Worm (Caenorhabditis elegans) whole organism, L4 larva: ENCODE data around the gene B0361.3.

Experiments used
- F10B5.3 ChIP-seq: sonication (generic microtip); optimal IDR thresholded peaks from 2 replicates; lab custom pipeline; 2016; ENCODE audit warnings: mild to moderate bottlenecking, missing genetic modification characterization, missing compliant biosample characterization
- F26F4.8 ChIP-seq: fragments of 200-800 bp; sonication (Bioruptor generic); conservative IDR thresholded peaks from 2 replicates; pipeline ENCODE4 v1.3.6; 2022; ENCODE audit warnings: missing genetic modification characterization, missing compliant biosample characterization
- F37D6.2 ChIP-seq: sonication (generic microtip); optimal IDR thresholded peaks from 2 replicates; lab custom pipeline; 2016; ENCODE audit warnings: mild to moderate bottlenecking, missing genetic modification characterization, missing compliant biosample characterization
- F44E2.7 ChIP-seq: fragments of 200-800 bp; sonication (Bioruptor generic); IDR thresholded peaks from 2 replicates; pipeline ENCODE4 v2.1.2; 2022; ENCODE audit warnings: missing genetic modification characterization, missing compliant biosample characterization
- T20F7.1 ChIP-seq: fragments of 200-800 bp; sonication (Bioruptor generic); optimal IDR thresholded peaks from 2 replicates; lab custom pipeline; 2018; ENCODE audit warnings: mild to moderate bottlenecking, missing genetic modification characterization, missing compliant biosample characterization
- Y105C5A.15 ChIP-seq: fragments of 200-800 bp; sonication (Bioruptor generic); IDR thresholded peaks from 2 replicates; pipeline ENCODE4 v1.3.6; 2022; ENCODE audit warnings: missing genetic modification characterization, missing compliant biosample characterization
- Y48G9A.11 ChIP-seq: fragments of 200-800 bp; sonication (Bioruptor generic); IDR thresholded peaks from 2 replicates; pipeline ENCODE4 v1.3.6; 2022; ENCODE audit warnings: missing genetic modification reagents, missing genetic modification characterization, missing compliant biosample characterization
- Y75B8A.6 ChIP-seq: fragments of 200-800 bp; sonication (Bioruptor generic); IDR thresholded peaks from 2 replicates; pipeline ENCODE4 v1.3.6; 2022; ENCODE audit warnings: missing genetic modification reagents, missing genetic modification characterization, missing compliant biosample characterization
- aly-2 ChIP-seq: sonication (generic microtip); optimal IDR thresholded peaks from 2 replicates; lab custom pipeline; 2018; ENCODE audit warnings: missing biosample characterization, missing genetic modification characterization
- attf-4 ChIP-seq: sonication (generic microtip); optimal IDR thresholded peaks from 3 replicates; lab custom pipeline; 2017; ENCODE audit warnings: missing biosample characterization, missing genetic modification characterization
- ceh-32 ChIP-seq: sonication (generic microtip); optimal IDR thresholded peaks from 2 replicates; lab custom pipeline; 2016; ENCODE audit warnings: mild to moderate bottlenecking, missing genetic modification characterization, missing compliant biosample characterization; ENCODE audit not compliant: poor library complexity
- ceh-44 ChIP-seq: fragments of 200-800 bp; sonication (Bioruptor generic); IDR thresholded peaks from 2 replicates; pipeline ENCODE4 v1.3.6; 2022; ENCODE audit warnings: missing genetic modification reagents, missing genetic modification characterization, missing compliant biosample characterization
- ceh-82 ChIP-seq: sonication (generic microtip); optimal IDR thresholded peaks from 2 replicates; lab custom pipeline; 2017; ENCODE audit warnings: missing biosample characterization, missing genetic modification characterization
- ces-1 ChIP-seq: fragments of 150-350 bp; sonication (generic microtip); optimal IDR thresholded peaks from 4 replicates; lab custom pipeline; 2014; ENCODE audit warnings: missing biosample characterization, missing genetic modification reagents, missing genetic modification characterization
- cey-2 ChIP-seq: sonication (generic microtip); optimal IDR thresholded peaks from 3 replicates; lab custom pipeline; 2017; ENCODE audit warnings: missing genetic modification characterization, mild to moderate bottlenecking, missing compliant biosample characterization, antibody characterized with exemption, borderline replicate concordance; ENCODE audit not compliant: insufficient read depth
- ctbp-1 ChIP-seq: fragments of 200-800 bp; sonication (Bioruptor generic); IDR thresholded peaks from 2 replicates; pipeline ENCODE4 v1.3.6; 2022; ENCODE audit warnings: missing genetic modification reagents, missing genetic modification characterization, missing compliant biosample characterization
- daf-12 ChIP-seq: fragments of 150-350 bp; optimal IDR thresholded peaks from 2 replicates; lab custom pipeline; 2014; ENCODE audit warnings: missing biosample characterization, missing genetic modification reagents, missing genetic modification characterization
- dmd-6 ChIP-seq: fragments of 200-800 bp; sonication (Bioruptor generic); IDR thresholded peaks from 2 replicates; pipeline ENCODE4 v1.3.6; 2022; ENCODE audit warnings: missing genetic modification reagents, missing genetic modification characterization, missing compliant biosample characterization
- dmd-9 ChIP-seq: fragments of 200-800 bp; sonication (Bioruptor generic); IDR thresholded peaks from 2 replicates; pipeline ENCODE4 v1.3.6; 2022; ENCODE audit warnings: missing genetic modification reagents, missing genetic modification characterization, missing compliant biosample characterization
- duxl-1 ChIP-seq: sonication (generic microtip); optimal IDR thresholded peaks from 2 replicates; lab custom pipeline; 2016; ENCODE audit warnings: mild to moderate bottlenecking, missing genetic modification characterization, moderate library complexity, missing compliant biosample characterization; ENCODE audit not compliant: poor library complexity
- hlh-11 ChIP-seq: fragments of 200-800 bp; sonication (Bioruptor generic); optimal IDR thresholded peaks from 2 replicates; lab custom pipeline; 2018; ENCODE audit warnings: mild to moderate bottlenecking, missing genetic modification characterization, missing compliant biosample characterization
- hlh-30 ChIP-seq: sonication (generic microtip); optimal IDR thresholded peaks from 2 replicates; lab custom pipeline; 2017; ENCODE audit warnings: antibody characterized with exemption, mild to moderate bottlenecking, missing genetic modification characterization, missing compliant biosample characterization; ENCODE audit not compliant: insufficient read depth
- hmg-1.1 ChIP-seq: fragments of 200-800 bp; sonication (Bioruptor generic); IDR thresholded peaks from 2 replicates; pipeline ENCODE4 v1.3.6; 2022; ENCODE audit warnings: missing genetic modification reagents, missing genetic modification characterization, missing compliant biosample characterization
- lin-1 ChIP-seq: fragments of 200-800 bp; sonication (Bioruptor generic); IDR thresholded peaks from 2 replicates; pipeline ENCODE4 v1.3.6; 2022; ENCODE audit warnings: missing genetic modification reagents, missing genetic modification characterization, missing compliant biosample characterization
- lin-15B ChIP-seq: fragments of 150-350 bp; sonication (generic microtip); optimal IDR thresholded peaks from 3 replicates; lab custom pipeline; 2014; ENCODE audit warnings: missing biosample characterization, missing genetic modification characterization
- lin-29 ChIP-seq: fragments of 200-800 bp; sonication (Bioruptor generic); IDR thresholded peaks from 2 replicates; pipeline ENCODE4 v1.3.6; 2022; ENCODE audit warnings: missing genetic modification reagents, missing genetic modification characterization, missing compliant biosample characterization
- lsy-2 ChIP-seq, 2 experiments: fragments of 150-350 bp in 1 of 2; sonication (generic microtip) in 1 of 2; optimal IDR thresholded peaks; 2 replicates each; lab custom pipeline; 2014 to 2017; ENCODE audit warnings: missing biosample characterization in 2 of 2, missing genetic modification characterization in 2 of 2
- mdl-1 ChIP-seq, 2 experiments: fragments of 150-350 bp in 1 of 2; sonication (generic microtip) in 1 of 2; optimal IDR thresholded peaks; 2 replicates each; lab custom pipeline; 2014 to 2017; ENCODE audit warnings: missing biosample characterization in 2 of 2, missing genetic modification characterization in 2 of 2
- mep-1 ChIP-seq: fragments of 150-350 bp; sonication (generic microtip); optimal IDR thresholded peaks from 3 replicates; lab custom pipeline; 2014; ENCODE audit warnings: missing biosample characterization, missing genetic modification characterization
- mes-2 ChIP-seq: sonication (generic microtip); optimal IDR thresholded peaks from 2 replicates; lab custom pipeline; 2016; ENCODE audit warnings: missing genotype, mild to moderate bottlenecking, missing genetic modification characterization, missing compliant biosample characterization; ENCODE audit not compliant: poor library complexity, severe bottlenecking
- mxl-3 ChIP-seq: fragments of 200-800 bp; sonication (Bioruptor generic); optimal IDR thresholded peaks from 2 replicates; lab custom pipeline; 2018; ENCODE audit warnings: mild to moderate bottlenecking, missing genetic modification characterization, missing compliant biosample characterization
- nhr-10 ChIP-seq: fragments of 150-350 bp; optimal IDR thresholded peaks from 2 replicates; lab custom pipeline; 2014; ENCODE audit warnings: missing biosample characterization, missing genetic modification characterization
- nhr-11 ChIP-seq: fragments of 150-350 bp; optimal IDR thresholded peaks from 2 replicates; lab custom pipeline; 2014; ENCODE audit warnings: missing biosample characterization, missing genetic modification characterization
- nhr-237 ChIP-seq: sonication (generic microtip); optimal IDR thresholded peaks from 2 replicates; lab custom pipeline; 2017; ENCODE audit warnings: missing biosample characterization, missing genetic modification characterization
- nhr-28 ChIP-seq: fragments of 150-350 bp; optimal IDR thresholded peaks from 2 replicates; lab custom pipeline; 2014; ENCODE audit warnings: missing biosample characterization, missing genetic modification characterization
- nhr-42 ChIP-seq: fragments of 200-800 bp; sonication (Bioruptor generic); IDR thresholded peaks from 2 replicates; pipeline ENCODE4 v1.3.6; 2022; ENCODE audit warnings: missing genetic modification characterization, missing compliant biosample characterization
- nhr-6 ChIP-seq: fragments of 150-350 bp; optimal IDR thresholded peaks from 2 replicates; lab custom pipeline; 2014; ENCODE audit warnings: missing biosample characterization, missing genetic modification characterization
- nhr-76 ChIP-seq: fragments of 150-350 bp; optimal IDR thresholded peaks from 2 replicates; lab custom pipeline; 2014; ENCODE audit warnings: missing biosample characterization, missing genetic modification characterization
- sdz-12 ChIP-seq: fragments of 200-800 bp; sonication (Bioruptor generic); optimal IDR thresholded peaks from 2 replicates; lab custom pipeline; 2018; ENCODE audit warnings: mild to moderate bottlenecking, missing genetic modification characterization, missing compliant biosample characterization
- set-16 ChIP-seq: fragments of 200-800 bp; sonication (Bioruptor generic); IDR thresholded peaks from 2 replicates; pipeline ENCODE4 v1.3.6; 2022; ENCODE audit warnings: missing genetic modification reagents, missing genetic modification characterization, missing compliant biosample characterization
- skn-1 ChIP-seq: fragments of 150-350 bp; optimal IDR thresholded peaks from 2 replicates; lab custom pipeline; 2014; ENCODE audit warnings: missing biosample characterization, missing genetic modification characterization
- spr-3 ChIP-seq: fragments of 200-800 bp; sonication (Bioruptor generic); optimal IDR thresholded peaks from 2 replicates; lab custom pipeline; 2018; ENCODE audit warnings: mild to moderate bottlenecking, missing genetic modification characterization, missing compliant biosample characterization
- tag-97 ChIP-seq: fragments of 200-800 bp; sonication (Bioruptor generic); IDR thresholded peaks from 2 replicates; pipeline ENCODE4 v1.3.6; 2022; ENCODE audit warnings: missing genetic modification characterization, missing compliant biosample characterization
- tra-1 ChIP-seq: fragments of 200-800 bp; sonication (Bioruptor generic); IDR thresholded peaks from 2 replicates; pipeline ENCODE4 v1.3.6; 2022; ENCODE audit warnings: missing genetic modification reagents, missing genetic modification characterization, missing compliant biosample characterization
- vab-7 ChIP-seq: fragments of 200-800 bp; sonication (Bioruptor generic); IDR thresholded peaks from 2 replicates; pipeline ENCODE4 v1.3.6; 2022; ENCODE audit warnings: missing genetic modification reagents, missing genetic modification characterization, missing compliant biosample characterization
- zfp-2 ChIP-seq: sonication (generic microtip); optimal IDR thresholded peaks from 2 replicates; lab custom pipeline; 2016; ENCODE audit warnings: mild to moderate bottlenecking, missing genetic modification characterization, missing compliant biosample characterization
- zfp-3 ChIP-seq: fragments of 200-800 bp; sonication (Bioruptor generic); conservative IDR thresholded peaks from 2 replicates; pipeline ENCODE4 v1.3.6; 2022; ENCODE audit warnings: missing genetic modification reagents, missing genetic modification characterization, missing compliant biosample characterization

Gene B0361.3

DNA sequence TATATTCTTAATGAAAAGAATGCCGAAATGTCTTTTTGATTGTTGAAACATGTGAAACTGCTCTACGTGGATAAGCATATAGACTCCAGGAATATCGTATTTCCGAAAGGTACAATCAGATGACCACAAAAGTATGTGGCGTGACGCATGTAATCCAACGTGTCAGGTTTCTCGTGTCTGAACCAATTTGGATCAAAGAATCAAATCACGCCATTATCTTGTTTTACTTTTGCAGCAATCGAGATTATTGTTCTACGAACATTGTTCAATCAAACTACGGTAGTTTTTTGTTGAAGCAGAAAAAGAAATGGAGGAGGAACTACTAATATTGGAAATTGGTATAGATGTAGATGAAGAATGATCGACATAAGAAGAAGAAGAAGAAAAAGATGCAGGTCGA lies 7.5 kb upstream of the B0361.3 start:
- TF ChIP-seq nhr-28 (peak; percentile 44), mdl-1 (tag; optimal IDR thresholded peaks at IDR 0.05; lab: Kevin White, UChicago) (peak in 1 of 2 experiments; percentile 63), hlh-30 (tag; lab: Kevin White, UChicago) (peak; percentile 64), dmd-6 (0 out of 2 replicates have a peak, but pooled peaks have one; percentile 35), hlh-11 (tag; lab: Kevin White, UChicago) (peak; percentile 28), lin-15B (tag; lab: Kevin White, UChicago) (no peak), mxl-3 (GFP tag; lab: Kevin White, UChicago) (peak; percentile 2), F10B5.3 (tag; lab: Kevin White, UChicago) (no peak)
- TF ChIP-seq, all 104 proteins: peak for 6

DNA sequence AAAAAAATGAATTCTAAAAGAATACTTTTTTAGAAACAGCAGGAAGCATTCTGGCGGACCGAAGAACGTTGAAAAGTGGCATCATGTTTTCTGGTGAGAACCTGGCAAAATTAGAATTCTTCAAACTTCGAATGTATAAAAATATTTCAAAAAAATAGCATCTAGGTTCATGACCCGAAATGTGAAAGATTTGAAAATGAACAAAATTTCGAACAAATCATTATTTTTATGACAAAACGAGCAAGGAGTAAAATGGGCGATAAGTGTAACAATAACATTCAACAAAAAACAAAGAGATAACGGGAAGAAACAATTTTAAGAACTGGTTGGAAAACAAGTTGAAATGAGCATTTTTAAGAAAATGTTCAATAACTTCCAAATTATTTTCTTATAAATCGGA lies 6.0 kb upstream of the B0361.3 start, which contains the start of gene psd-1:
TSS of gene psd-1 (minus strand) at position 101 of the 400 bp plus-strand sequence.
- no peak for TF ChIP-seq nhr-10 (tag; lab: Kevin White, UChicago)
- TF ChIP-seq T20F7.1 (GFP tag; lab: Kevin White, UChicago) = no peak
- TF ChIP-seq ceh-82 = no peak
- no peak for TF ChIP-seq daf-12 (tag; lab: Kevin White, UChicago)
- no peak for TF ChIP-seq Y48G9A.11 (GFP tag; lab: Robert Waterston, UW)
- no peak for TF ChIP-seq nhr-42 (GFP tag; lab: Robert Waterston, UW)
- no peak for TF ChIP-seq Y75B8A.6 (GFP tag; lab: Robert Waterston, UW)
- no peak for TF ChIP-seq ceh-44 (GFP tag; lab: Robert Waterston, UW)

DNA sequence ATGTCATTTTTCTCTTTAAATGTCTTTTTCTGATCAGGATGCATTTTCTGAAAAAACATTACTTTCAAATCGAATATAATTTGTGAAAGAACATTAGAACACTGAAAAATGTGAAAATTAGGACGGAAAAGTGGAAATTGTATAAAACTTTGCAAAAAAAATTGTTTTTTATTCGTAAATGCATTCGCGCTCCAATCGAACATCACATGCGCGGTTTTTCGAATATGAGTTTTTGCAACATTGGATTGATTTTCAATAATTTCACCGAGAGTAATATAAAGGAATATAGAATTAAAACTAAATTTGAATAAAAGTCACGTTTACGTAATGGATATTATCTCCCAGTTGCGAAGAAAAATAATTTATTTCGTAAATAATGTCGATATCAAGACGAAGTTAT lies 4.0 kb upstream of the B0361.3 start, which contains the start of the genes spot-1 and B0361.11:
TSS of gene spot-1 (minus strand) at position 47 of the 400 bp plus-strand sequence.
TSS of gene B0361.11 (plus strand) at position 372 of the 400 bp plus-strand sequence.
- TF ChIP-seq lsy-2 (tag; optimal IDR thresholded peaks at IDR 0.05; lab: Kevin White, UChicago) (peak in 1 of 2 experiments; percentile 78), F37D6.2 (tag; lab: Kevin White, UChicago) (no peak), lin-15B (tag; lab: Kevin White, UChicago) (no peak), mep-1 (peak; percentile 33), Y105C5A.15 (GFP tag; lab: Robert Waterston, UW) (no peak), aly-2 (tag; lab: Kevin White, UChicago) (no peak), dmd-9 (no peak), vab-7 (GFP tag; lab: Robert Waterston, UW) (no peak), cey-2 (no peak), nhr-11 (tag; lab: Kevin White, UChicago) (no peak), nhr-76 (no peak), ceh-32 (tag; lab: Kevin White, UChicago) (no peak), zfp-2 (tag; lab: Kevin White, UChicago) (no peak), nhr-6 (tag; lab: Kevin White, UChicago) (peak; percentile 81), tag-97 (GFP tag; lab: Robert Waterston, UW) (no peak), tra-1 (GFP tag; lab: Robert Waterston, UW) (no peak), F44E2.7 (no peak), hlh-11 (tag; lab: Kevin White, UChicago) (no peak), ces-1 (no peak), set-16 (no peak), Y75B8A.6 (GFP tag; lab: Robert Waterston, UW) (no peak), duxl-1 (tag; lab: Kevin White, UChicago) (no peak), skn-1 (tag; lab: Kevin White, UChicago) (no peak), nhr-237 (tag; lab: Kevin White, UChicago) (no peak), lin-29 (GFP tag; lab: Robert Waterston, UW) (no peak), spr-3 (no peak), attf-4 (tag; lab: Kevin White, UChicago) (no peak), hmg-1.1 (GFP tag; lab: Robert Waterston, UW) (0 out of 2 replicates have a peak, but pooled peaks have one; percentile 9), F10B5.3 (tag; lab: Kevin White, UChicago) (no peak), lin-1 (GFP tag; lab: Robert Waterston, UW) (no peak), mes-2 (peak; percentile 63), dmd-6 (no peak), ctbp-1 (GFP tag; lab: Robert Waterston, UW) (no peak), zfp-3 (GFP tag; lab: Robert Waterston, UW) (no peak), F26F4.8 (no peak), sdz-12 (GFP tag; lab: Kevin White, UChicago) (no peak)
